Worm (Caenorhabditis elegans) whole organism, late embryonic: Measurements from ENCODE around the gene nhr-135.

ENCODE experiments used
- K09A11.1 ChIP-seq: sonication (generic microtip); optimal IDR thresholded peaks from 2 replicates; lab custom pipeline; 2017; ENCODE audit warnings: antibody characterized with exemption, mild to moderate bottlenecking, missing genetic modification characterization, missing compliant biosample characterization; ENCODE audit not compliant: insufficient read depth
- ama-1 ChIP-seq: fragments of 150-350 bp; optimal IDR thresholded peaks from 2 replicates; lab custom pipeline; 2014
- ceh-24 ChIP-seq: sonication (generic microtip); optimal IDR thresholded peaks from 2 replicates; lab custom pipeline; 2016; ENCODE audit warnings: mild to moderate bottlenecking, missing genetic modification characterization, missing compliant biosample characterization

DNA sequence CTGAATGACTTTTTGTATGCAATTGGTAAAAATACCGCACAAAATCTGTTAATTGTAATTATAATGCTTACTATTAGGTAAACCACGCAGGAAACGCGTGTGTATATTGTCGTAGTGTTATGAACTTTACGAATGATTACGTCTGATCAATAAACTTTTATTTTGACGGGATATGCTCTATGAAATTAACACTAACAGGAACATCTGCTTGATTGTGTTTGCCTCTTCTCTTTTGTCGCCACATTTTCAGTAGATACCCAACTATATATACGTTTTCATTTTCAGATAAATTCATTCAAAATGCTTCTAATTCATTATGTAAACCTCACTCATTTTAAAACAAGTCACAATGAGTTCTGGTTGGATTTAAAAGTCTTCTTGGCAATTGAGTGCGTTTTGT, 38.7 kb upstream of the nhr-135 start, which contains the start of gene sre-10:
- TF ChIP-seq ceh-24 (tag; lab: Kevin White, UChicago): no peak
- TF ChIP-seq K09A11.1 (tag; lab: Kevin White, UChicago): no peak
- TF ChIP-seq ama-1 (lab: Kevin White, UChicago): no peak
